Worm (Caenorhabditis elegans) whole organism, mixed stage, embryonic: Measurements from ENCODE around the gene cpt-2.

ENCODE experiments used
- ceh-39 ChIP-seq: fragments of 150-350 bp; optimal IDR thresholded peaks from 2 replicates; lab custom pipeline; 2014; ENCODE audit warnings: missing biosample characterization, missing genetic modification characterization
- ceh-43 ChIP-seq: fragments of 200-800 bp; sonication (Bioruptor generic); optimal IDR thresholded peaks from 2 replicates; lab custom pipeline; 2018; ENCODE audit warnings: mild to moderate bottlenecking, missing genetic modification characterization, moderate library complexity, missing compliant biosample characterization
- elt-1 ChIP-seq: sonication (generic microtip); optimal IDR thresholded peaks from 2 replicates; lab custom pipeline; 2017; ENCODE audit warnings: missing genetic modification characterization, mild to moderate bottlenecking, missing compliant biosample characterization, antibody characterized with exemption, moderate library complexity, borderline replicate concordance; ENCODE audit not compliant: insufficient read depth
- elt-3 ChIP-seq: fragments of 150-350 bp; optimal IDR thresholded peaks from 2 replicates; lab custom pipeline; 2014; ENCODE audit warnings: missing biosample characterization, missing genetic modification characterization
- ham-2 ChIP-seq: fragments of 200-800 bp; sonication (Bioruptor generic); optimal IDR thresholded peaks from 2 replicates; lab custom pipeline; 2018; ENCODE audit warnings: mild to moderate bottlenecking, missing genetic modification characterization, missing compliant biosample characterization
- lin-13 ChIP-seq: fragments of 150-350 bp; optimal IDR thresholded peaks from 2 replicates; lab custom pipeline; 2014; ENCODE audit warnings: missing biosample characterization, missing genetic modification characterization
- mep-1 ChIP-seq: fragments of 150-350 bp; optimal IDR thresholded peaks from 2 replicates; lab custom pipeline; 2017; ENCODE audit warnings: missing biosample characterization, missing genetic modification reagents, missing genetic modification characterization, inconsistent platforms
- nhr-28 ChIP-seq: fragments of 150-350 bp; optimal IDR thresholded peaks from 2 replicates; lab custom pipeline; 2014; ENCODE audit warnings: missing biosample characterization, missing genetic modification characterization
- snpc-4 ChIP-seq: fragments of 150-350 bp; optimal IDR thresholded peaks from 2 replicates; lab custom pipeline; 2014; ENCODE audit warnings: missing biosample characterization, missing genetic modification characterization
- tbx-8 ChIP-seq: fragments of 200-800 bp; sonication (Bioruptor generic); optimal IDR thresholded peaks from 2 replicates; lab custom pipeline; 2018; ENCODE audit warnings: mild to moderate bottlenecking, missing genetic modification characterization, moderate library complexity, missing compliant biosample characterization
- unc-39 ChIP-seq: fragments of 150-350 bp; optimal IDR thresholded peaks from 2 replicates; lab custom pipeline; 2014; ENCODE audit warnings: missing biosample characterization, missing genetic modification characterization
- unc-62 ChIP-seq: fragments of 150-350 bp; optimal IDR thresholded peaks from 2 replicates; lab custom pipeline; 2014; ENCODE audit warnings: missing biosample characterization, missing genetic modification reagents, missing genetic modification characterization
- ztf-11 ChIP-seq: fragments of 150-350 bp; optimal IDR thresholded peaks from 2 replicates; lab custom pipeline; 2014; ENCODE audit warnings: missing biosample characterization, missing genetic modification characterization

ce11 chrIV:11164831-11165230 lies 14.6 kb upstream of the cpt-2 start, which contains the start of gene C08F8.6:
- TF ChIP-seq elt-1 (tag; lab: Kevin White, UChicago) (no peak), lin-13 (tag; lab: Kevin White, UChicago) (no peak), ceh-43 (GFP tag; lab: Kevin White, UChicago) (no peak), ceh-39 (tag; lab: Kevin White, UChicago) (no peak), unc-39 (no peak), nhr-28 (tag; lab: Kevin White, UChicago) (no peak), mep-1 (tag; lab: Kevin White, UChicago) (no peak), snpc-4 (tag; lab: Kevin White, UChicago) (no peak), ham-2 (GFP tag; lab: Kevin White, UChicago) (no peak), tbx-8 (GFP tag; lab: Kevin White, UChicago) (no peak), elt-3 (tag; lab: Kevin White, UChicago) (no peak), unc-62 (GFP tag; lab: Kevin White, UChicago) (no peak), ztf-11 (no peak)
